Fruit fly (Drosophila melanogaster) whole organism, embryonic: ENCODE results near the gene CG17270.

Experiments
- ATbp ChIP-seq: fragments of 200-800 bp; sonication (Bioruptor generic); optimal IDR thresholded peaks from 2 replicates; lab custom pipeline; 2017; ENCODE audit warnings: missing biosample characterization, mild to moderate bottlenecking, missing genetic modification characterization, missing genetic modification reagents
- Adf1 ChIP-seq: fragments of 200-800 bp; sonication (Bioruptor generic); IDR thresholded peaks from 2 replicates; pipeline ENCODE4 v1.3.6; 2022; ENCODE audit warnings: missing biosample characterization, missing genetic modification characterization
- Awh ChIP-seq: fragments of 200-800 bp; sonication (Bioruptor generic); IDR thresholded peaks from 2 replicates; pipeline ENCODE4, ENCODE4 v1.3.6; 2022; ENCODE audit warnings: missing biosample characterization, missing genetic modification characterization
- CG11504 ChIP-seq: fragments of 200-800 bp; sonication (Bioruptor generic); optimal IDR thresholded peaks from 3 replicates; lab custom pipeline; 2019; ENCODE audit warnings: missing biosample characterization, mild to moderate bottlenecking, missing genetic modification characterization, moderate library complexity
- CG12104 ChIP-seq: fragments of 200-800 bp; sonication (Bioruptor generic); optimal IDR thresholded peaks from 3 replicates; lab custom pipeline; 2016; ENCODE audit warnings: missing biosample characterization, missing genetic modification characterization
- CG13123 ChIP-seq: fragments of 200-800 bp; sonication (Bioruptor generic); optimal IDR thresholded peaks from 2 replicates; lab custom pipeline; 2016; ENCODE audit warnings: missing biosample characterization, missing genetic modification characterization
- CG16813 ChIP-seq: fragments of 200-800 bp; sonication (Bioruptor generic); IDR thresholded peaks from 3 replicates; pipeline ENCODE4 v1.3.6; 2022; ENCODE audit warnings: missing biosample characterization, missing genetic modification characterization; ENCODE audit not compliant: partially characterized antibody
- CG17568 ChIP-seq: fragments of 200-800 bp; sonication (Bioruptor generic); optimal IDR thresholded peaks from 2 replicates; lab custom pipeline; 2018; ENCODE audit warnings: missing biosample characterization, mild to moderate bottlenecking, missing genetic modification characterization, moderate library complexity
- CG17802 ChIP-seq: fragments of 200-800 bp; sonication (Bioruptor generic); optimal IDR thresholded peaks from 2 replicates; lab custom pipeline; 2018; ENCODE audit warnings: missing biosample characterization, mild to moderate bottlenecking, missing genetic modification characterization, moderate library complexity
- CG17912 ChIP-seq: fragments of 200-800 bp; sonication (Bioruptor generic); optimal IDR thresholded peaks from 2 replicates; lab custom pipeline; 2018; ENCODE audit warnings: missing biosample characterization, mild to moderate bottlenecking, missing genetic modification characterization
- CG3407 ChIP-seq: fragments of 200-800 bp; sonication (Bioruptor generic); optimal IDR thresholded peaks from 2 replicates; lab custom pipeline; 2018; ENCODE audit warnings: missing biosample characterization, mild to moderate bottlenecking, missing genetic modification characterization
- CG34224 ChIP-seq: fragments of 200-800 bp; sonication (Bioruptor generic); IDR thresholded peaks from 3 replicates; pipeline ENCODE4 v1.3.6; 2022; ENCODE audit warnings: missing biosample characterization, missing genetic modification characterization; ENCODE audit not compliant: partially characterized antibody
- CG3847 ChIP-seq: fragments of 200-800 bp; sonication (Bioruptor generic); IDR thresholded peaks from 2 replicates; pipeline ENCODE4 v1.3.6; 2022; ENCODE audit warnings: missing biosample characterization, missing genetic modification characterization
- CG5180 ChIP-seq: fragments of 200-800 bp; sonication (Bioruptor generic); optimal IDR thresholded peaks from 3 replicates; lab custom pipeline; 2017; ENCODE audit warnings: missing biosample characterization, missing genetic modification characterization, mild to moderate bottlenecking, moderate library complexity, missing genetic modification reagents
- CG5953 ChIP-seq: fragments of 200-800 bp; sonication (Bioruptor generic); IDR thresholded peaks from 2 replicates; pipeline ENCODE4 v1.3.6; 2022; ENCODE audit warnings: missing biosample characterization, missing genetic modification characterization
- CG6654 ChIP-seq: fragments of 200-800 bp; sonication (Bioruptor generic); optimal IDR thresholded peaks from 2 replicates; lab custom pipeline; 2017; ENCODE audit warnings: missing biosample characterization, mild to moderate bottlenecking, missing genetic modification characterization
- CG6813 ChIP-seq: fragments of 200-800 bp; sonication (Bioruptor generic); optimal IDR thresholded peaks from 2 replicates; lab custom pipeline; 2017; ENCODE audit warnings: missing biosample characterization, missing genetic modification characterization, mild to moderate bottlenecking, moderate library complexity, missing genetic modification reagents
- CTCF ChIP-seq: fragments of 200-800 bp; sonication (Bioruptor generic); optimal IDR thresholded peaks from 2 replicates; lab custom pipeline; 2017; ENCODE audit warnings: missing biosample characterization, mild to moderate bottlenecking, missing genetic modification characterization, moderate library complexity
- D19B ChIP-seq: fragments of 200-800 bp; sonication (Bioruptor generic); optimal IDR thresholded peaks from 2 replicates; lab custom pipeline; 2017; ENCODE audit warnings: missing biosample characterization, mild to moderate bottlenecking, missing genetic modification characterization
- Dfd ChIP-seq, 2 experiments: fragments of >200 bp; optimal IDR thresholded peaks; 2 replicates each; lab custom pipeline; 2017; ENCODE audit warnings: missing biosample characterization in 2 of 2, missing genetic modification characterization in 2 of 2
- Dref ChIP-seq: fragments of 200-800 bp; sonication (Bioruptor generic); IDR thresholded peaks from 2 replicates; pipeline ENCODE4 v1.3.6; 2022; ENCODE audit warnings: missing biosample characterization, missing genetic modification characterization
- Gug ChIP-seq: fragments of 200-800 bp; sonication (Bioruptor generic); IDR thresholded peaks from 4 replicates; pipeline ENCODE4 v1.3.6; 2022; ENCODE audit warnings: missing biosample characterization, missing genetic modification characterization
- Kr ChIP-seq: fragments of 200-800 bp; sonication (Bioruptor generic); optimal IDR thresholded peaks from 2 replicates; lab custom pipeline; 2017; ENCODE audit warnings: missing biosample characterization, mild to moderate bottlenecking, missing genetic modification characterization
- NK7.1 ChIP-seq: fragments of 200-800 bp; sonication (Bioruptor generic); optimal IDR thresholded peaks from 3 replicates; lab custom pipeline; 2016; ENCODE audit warnings: missing biosample characterization, missing genetic modification characterization
- Neu2 ChIP-seq: fragments of 200-800 bp; sonication (Bioruptor generic); optimal IDR thresholded peaks from 3 replicates; lab custom pipeline; 2016; ENCODE audit warnings: missing biosample characterization, missing genetic modification characterization, borderline replicate concordance
- Optix ChIP-seq: fragments of 200-800 bp; sonication (Bioruptor generic); IDR thresholded peaks from 3 replicates; pipeline ENCODE4 v1.3.6; 2022; ENCODE audit warnings: missing biosample characterization, missing genetic modification characterization
- Six4 ChIP-seq: fragments of 200-800 bp; sonication (Bioruptor generic); optimal IDR thresholded peaks from 2 replicates; lab custom pipeline; 2016; ENCODE audit warnings: missing biosample characterization, missing genetic modification characterization
- Sry-δ ChIP-seq: fragments of 200-800 bp; sonication (Bioruptor generic); optimal IDR thresholded peaks from 2 replicates; lab custom pipeline; 2016; ENCODE audit warnings: missing biosample characterization, missing genetic modification characterization
- Taf1 ChIP-seq: fragments of 200-800 bp; sonication (Bioruptor generic); IDR thresholded peaks from 2 replicates; pipeline ENCODE4 v1.3.6; 2022; ENCODE audit warnings: missing biosample characterization, missing genetic modification characterization
- bigmax ChIP-seq: fragments of 200-800 bp; sonication (Bioruptor generic); optimal IDR thresholded peaks from 2 replicates; lab custom pipeline; 2018; ENCODE audit warnings: missing biosample characterization, mild to moderate bottlenecking, missing genetic modification characterization
- bowl ChIP-seq: fragments of 200-800 bp; sonication (Bioruptor generic); IDR thresholded peaks from 2 replicates; pipeline ENCODE4 v1.3.6; 2022; ENCODE audit warnings: missing biosample characterization, missing genetic modification characterization
- btn ChIP-seq: fragments of 200-800 bp; sonication (Bioruptor generic); optimal IDR thresholded peaks from 2 replicates; lab custom pipeline; 2016; ENCODE audit warnings: missing biosample characterization, missing genetic modification characterization
- cad ChIP-seq: fragments of >200 bp; optimal IDR thresholded peaks from 2 replicates; lab custom pipeline; 2017; ENCODE audit warnings: missing biosample characterization, missing genetic modification characterization
- cato ChIP-seq: fragments of 200-800 bp; sonication (Bioruptor generic); optimal IDR thresholded peaks from 2 replicates; lab custom pipeline; 2016; ENCODE audit warnings: missing biosample characterization, missing genetic modification characterization, borderline replicate concordance
- chif ChIP-seq, 2 experiments: fragments of 200-800 bp; sonication (Bioruptor generic); optimal IDR thresholded peaks; 3 replicates each; lab custom pipeline; 2016; ENCODE audit warnings: missing biosample characterization in 2 of 2, missing genetic modification characterization in 2 of 2
- dan ChIP-seq: fragments of 200-800 bp; sonication (Bioruptor generic); IDR thresholded peaks from 2 replicates; pipeline ENCODE4 v1.3.6; 2022; ENCODE audit warnings: missing biosample characterization, missing genetic modification characterization
- emc ChIP-seq: fragments of 200-800 bp; sonication (Bioruptor generic); optimal IDR thresholded peaks from 2 replicates; lab custom pipeline; 2016; ENCODE audit warnings: missing biosample characterization, missing genetic modification characterization
- ems ChIP-seq: fragments of 200-800 bp; sonication (Bioruptor generic); optimal IDR thresholded peaks from 3 replicates; lab custom pipeline; 2016; ENCODE audit warnings: missing biosample characterization, missing genetic modification characterization
- lola ChIP-seq, 3 experiments: fragments of >200 bp in 2 of 3; fragments of 200-800 bp in 1 of 3; sonication (Bioruptor generic) in 1 of 3; optimal IDR thresholded peaks; 2 replicates each; lab custom pipeline; 2017 to 2019; ENCODE audit warnings: missing biosample characterization in 3 of 3, missing genetic modification characterization in 3 of 3, mild to moderate bottlenecking in 1 of 3, moderate library complexity in 1 of 3
- lov ChIP-seq, 2 experiments: fragments of 200-800 bp in 1 of 2; fragments of >200 bp in 1 of 2; sonication (Bioruptor generic) in 1 of 2; IDR thresholded peaks in 1 of 2; optimal IDR thresholded peaks in 1 of 2; 2 replicates in 1 of 2; 3 replicates in 1 of 2; pipeline versions ENCODE4 v1.3.6 to Lab custom; 2017 to 2022; ENCODE audit warnings: missing biosample characterization in 1 of 2, missing genetic modification characterization in 1 of 2
- nerfin-1 ChIP-seq: fragments of 200-800 bp; sonication (Bioruptor generic); optimal IDR thresholded peaks from 3 replicates; lab custom pipeline; 2019; ENCODE audit warnings: missing biosample characterization, mild to moderate bottlenecking, missing genetic modification characterization, moderate library complexity
- oc ChIP-seq: fragments of 200-800 bp; sonication (Bioruptor generic); optimal IDR thresholded peaks from 2 replicates; lab custom pipeline; 2018; ENCODE audit warnings: missing biosample characterization, mild to moderate bottlenecking, missing genetic modification characterization, moderate library complexity
- odd ChIP-seq: fragments of 200-800 bp; sonication (Bioruptor generic); optimal IDR thresholded peaks from 2 replicates; lab custom pipeline; 2017; ENCODE audit warnings: missing biosample characterization, mild to moderate bottlenecking, missing genetic modification characterization
- p53 ChIP-seq: fragments of 200-800 bp; sonication (Bioruptor generic); optimal IDR thresholded peaks from 2 replicates; lab custom pipeline; 2016; ENCODE audit warnings: missing biosample characterization, missing genetic modification characterization
- pita ChIP-seq: fragments of 200-800 bp; sonication (Bioruptor generic); optimal IDR thresholded peaks from 2 replicates; lab custom pipeline; 2017; ENCODE audit warnings: missing biosample characterization, mild to moderate bottlenecking, missing genetic modification characterization
- ranshi ChIP-seq: fragments of 200-800 bp; sonication (Bioruptor generic); IDR thresholded peaks from 2 replicates; pipeline ENCODE4 v1.3.6; 2022; ENCODE audit warnings: missing biosample characterization, missing genetic modification characterization
- sisA ChIP-seq: fragments of 200-800 bp; sonication (Bioruptor generic); IDR thresholded peaks from 2 replicates; pipeline ENCODE4 v1.3.6; 2022; ENCODE audit warnings: missing biosample characterization, missing genetic modification characterization
- ssp ChIP-seq: fragments of 200-800 bp; sonication (Bioruptor generic); IDR thresholded peaks from 2 replicates; pipeline ENCODE4 v1.3.6; 2022; ENCODE audit warnings: missing biosample characterization, missing genetic modification characterization
- tap ChIP-seq: fragments of 200-800 bp; optimal IDR thresholded peaks from 3 replicates; lab custom pipeline; 2019; ENCODE audit warnings: missing biosample characterization, mild to moderate bottlenecking, missing genetic modification characterization, moderate library complexity
- toy ChIP-seq: fragments of 200-800 bp; sonication (Bioruptor generic); IDR thresholded peaks from 2 replicates; pipeline ENCODE4 v1.3.6; 2022; ENCODE audit warnings: missing biosample characterization, missing genetic modification characterization
- wdn ChIP-seq: fragments of 200-800 bp; sonication (Bioruptor generic); IDR thresholded peaks from 2 replicates; pipeline ENCODE4 v1.3.6; 2022; ENCODE audit warnings: missing biosample characterization, missing genetic modification characterization

Gene CG17270

dm6 chr3R:20834770-20835183, 16.0 kb upstream of the CG17270 start (continued):
- no peak for TF ChIP-seq lola (GFP tag; optimal IDR thresholded peaks at IDR 0.05; lab: Kevin White, UChicago)
- TF ChIP-seq Neu2 (GFP tag; lab: Kevin White, UChicago): no peak
- peak; percentile 64 for TF ChIP-seq odd (GFP tag; lab: Kevin White, UChicago)
- no peak for TF ChIP-seq CG6654 (GFP tag; lab: Kevin White, UChicago)
- TF ChIP-seq ATbp: peak; percentile 79
- no peak for TF ChIP-seq Six4
- no peak for TF ChIP-seq Taf1
- TF ChIP-seq CG17568 (GFP tag; lab: Kevin White, UChicago): peak; percentile 85
- peak; percentile 3 for TF ChIP-seq btn (GFP tag; lab: Kevin White, UChicago)
- TF ChIP-seq Kr (GFP tag; lab: Kevin White, UChicago): no peak
- peak in 1 of 2 experiments; percentile 53 for TF ChIP-seq chif (GFP tag; optimal IDR thresholded peaks at IDR 0.05; lab: Kevin White, UChicago)
- peak; percentile 29 for TF ChIP-seq NK7.1 (GFP tag; lab: Kevin White, UChicago)
- TF ChIP-seq tap (tag; lab: Kevin White, UChicago): peak; percentile 8
- TF ChIP-seq dan (GFP tag; lab: Robert Waterston, UW): no peak
- TF ChIP-seq pita (GFP tag; lab: Kevin White, UChicago): no peak
- no peak for TF ChIP-seq toy (GFP tag; lab: Robert Waterston, UW)
- TF ChIP-seq CG12104 (GFP tag; lab: Kevin White, UChicago): peak; percentile 19
- TF ChIP-seq CG5180 (GFP tag; lab: Kevin White, UChicago): peak; percentile 33
- TF ChIP-seq Dfd (GFP tag; optimal IDR thresholded peaks at IDR 0.05; lab: Kevin White, UChicago): no peak
- TF ChIP-seq cad (GFP tag; lab: Kevin White, UChicago): no peak
- no peak for TF ChIP-seq CG34224 (GFP tag; lab: Robert Waterston, UW)
- 0 out of 2 replicates have a peak, but pooled peaks have one; percentile 24 for TF ChIP-seq Awh (GFP tag; lab: Robert Waterston, UW)
- no peak for TF ChIP-seq CG13123 (GFP tag; lab: Kevin White, UChicago)
- TF ChIP-seq Gug (GFP tag; lab: Robert Waterston, UW): no peak
- TF ChIP-seq p53 (GFP tag; lab: Kevin White, UChicago): no peak
- TF ChIP-seq bowl (GFP tag; lab: Robert Waterston, UW): no peak
- TF ChIP-seq CG5953 (GFP tag; lab: Robert Waterston, UW): no peak
- peak; percentile 44 for TF ChIP-seq CG3407 (GFP tag; lab: Kevin White, UChicago)
- peak; percentile 36 for TF ChIP-seq CG6813 (GFP tag; lab: Kevin White, UChicago)
- no peak for TF ChIP-seq sisA (GFP tag; lab: Robert Waterston, UW)
- no peak for TF ChIP-seq bigmax (GFP tag; lab: Kevin White, UChicago)
- no peak for TF ChIP-seq Sry-δ (GFP tag; lab: Kevin White, UChicago)
- TF ChIP-seq ems: peak; percentile 19
- TF ChIP-seq D19B (GFP tag; lab: Kevin White, UChicago): peak; percentile 6
- TF ChIP-seq nerfin-1 (tag; lab: Kevin White, UChicago): peak; percentile 39
- no peak for TF ChIP-seq CG17802
- no peak for TF ChIP-seq Dref (GFP tag; lab: Robert Waterston, UW)
- no peak for TF ChIP-seq CG16813 (GFP tag; lab: Robert Waterston, UW)
- TF ChIP-seq Optix (GFP tag; lab: Robert Waterston, UW): no peak
- TF ChIP-seq cato (GFP tag; lab: Kevin White, UChicago): peak; percentile 26
- TF ChIP-seq lov (optimal IDR thresholded peaks at IDR 0.05; lab: Kevin White, UChicago): no peak
- no peak for TF ChIP-seq lov (GFP tag; IDR thresholded peaks at IDR 0.05; lab: Robert Waterston, UW)
- peak; percentile 17 for TF ChIP-seq CTCF
- TF ChIP-seq Adf1 (GFP tag; lab: Robert Waterston, UW): no peak
- no peak for TF ChIP-seq CG17912
- TF ChIP-seq emc (GFP tag; lab: Kevin White, UChicago): peak; percentile 9
- peak; percentile 47; the same call in 1 of the 2 replicates for TF ChIP-seq ranshi
- TF ChIP-seq CG3847 (GFP tag; lab: Robert Waterston, UW): no peak
- peak; percentile 40 for TF ChIP-seq CG11504
- no peak for TF ChIP-seq ssp
- TF ChIP-seq oc (tag; lab: Kevin White, UChicago): peak; percentile 39
- no peak for TF ChIP-seq wdn (GFP tag; lab: Robert Waterston, UW)
